4 fruit fly cellular contexts compared by ENCODE assay signal in genomic region chr3L:3863462-3863861, dm6.
A peak's percentile ranks its signal among the peaks of the same experiment; 100 is the strongest.
TF ChIP-seq lines count a peak whose summit lies in the region.

No protein-coding gene starts in this region.

- no peak for TF ChIP-seq CTCF in whole organism, embryonic (GFP tag; optimal IDR thresholded peaks at IDR 0.05; lab: Kevin White, UChicago)

TF ChIP-seq in whole organism, embryonic, 481 proteins besides CTCF, POLR2A, EP300 and RAD21 (continues in another document):
- 0 out of 3 replicates have a peak, but pooled peaks have one; percentile 32 for TF ChIP-seq zfh1 (GFP tag; IDR thresholded peaks at IDR 0.05; lab: Robert Waterston, UW)
- TF ChIP-seq CG11093 (GFP tag; IDR thresholded peaks at IDR 0.05; lab: Robert Waterston, UW): 0 out of 3 replicates have a peak, but pooled peaks have one; percentile 13
- TF ChIP-seq zen2 (GFP tag; IDR thresholded peaks at IDR 0.05; lab: Robert Waterston, UW; ENCODE audit: partially characterized antibody): no peak
- TF ChIP-seq CG31365 (tag; optimal IDR thresholded peaks at IDR 0.05; lab: Kevin White, UChicago): no peak
- no peak for TF ChIP-seq CG18262 (tag; optimal IDR thresholded peaks at IDR 0.05; lab: Kevin White, UChicago)
- TF ChIP-seq HHEX (GFP tag; optimal IDR thresholded peaks at IDR 0.05; lab: Kevin White, UChicago): no peak
- peak; percentile 38 for TF ChIP-seq CG9727 (GFP tag; optimal IDR thresholded peaks at IDR 0.05; lab: Kevin White, UChicago)
- TF ChIP-seq Xbp1 (GFP tag; optimal IDR thresholded peaks at IDR 0.05; lab: Kevin White, UChicago): no peak
- no peak for TF ChIP-seq lbe (GFP tag; optimal IDR thresholded peaks at IDR 0.05; lab: Kevin White, UChicago)
- TF ChIP-seq CG10979 (tag; optimal IDR thresholded peaks at IDR 0.05; lab: Kevin White, UChicago): peak; percentile 26
- TF ChIP-seq ci (GFP tag; IDR thresholded peaks at IDR 0.05; lab: Robert Waterston, UW): 0 out of 3 replicates have a peak, but pooled peaks have one; percentile 11
- TF ChIP-seq CG12104 (GFP tag; optimal IDR thresholded peaks at IDR 0.05; lab: Kevin White, UChicago): no peak
- TF ChIP-seq CG10462 (GFP tag; optimal IDR thresholded peaks at IDR 0.05; lab: Kevin White, UChicago): no peak
- no peak for TF ChIP-seq fd96Cb (tag; optimal IDR thresholded peaks at IDR 0.05; lab: Kevin White, UChicago)
- TF ChIP-seq CG11085 (GFP tag; IDR thresholded peaks at IDR 0.05; lab: Robert Waterston, UW): no peak
- no peak for TF ChIP-seq crol (GFP tag; IDR thresholded peaks at IDR 0.05; lab: Robert Waterston, UW)
- TF ChIP-seq sqz (GFP tag; optimal IDR thresholded peaks at IDR 0.05; lab: Kevin White, UChicago): no peak
- no peak for TF ChIP-seq Gug (GFP tag; IDR thresholded peaks at IDR 0.05; lab: Robert Waterston, UW)
- TF ChIP-seq Meics (GFP tag; optimal IDR thresholded peaks at IDR 0.05; lab: Kevin White, UChicago): no peak
- no peak for TF ChIP-seq CG6683 (GFP tag; optimal IDR thresholded peaks at IDR 0.05; lab: Kevin White, UChicago)
- TF ChIP-seq CG10209 (GFP tag; optimal IDR thresholded peaks at IDR 0.05; lab: Kevin White, UChicago): no peak
- TF ChIP-seq pan (optimal IDR thresholded peaks at IDR 0.05; lab: Kevin White, UChicago): no peak
- TF ChIP-seq pan (GFP tag; optimal IDR thresholded peaks at IDR 0.05 in 1 of 2, IDR thresholded peaks at IDR 0.05 in 1 of 2): no peak

TF ChIP-seq in whole organism, prepupa, 60 proteins besides CTCF, POLR2A, EP300 and RAD21 (continues in another document):
- TF ChIP-seq esn (GFP tag; optimal IDR thresholded peaks at IDR 0.05; lab: Kevin White, UChicago) (peak; percentile 35), fkh (GFP tag; optimal IDR thresholded peaks at IDR 0.05; lab: Kevin White, UChicago) (no peak), CG11294 (GFP tag; IDR thresholded peaks at IDR 0.05; lab: Robert Waterston, UW) (no peak), Sox102F (GFP tag; optimal IDR thresholded peaks at IDR 0.05; lab: Kevin White, UChicago) (peak; percentile 11), Hr39 (GFP tag; optimal IDR thresholded peaks at IDR 0.05; lab: Kevin White, UChicago) (peak; percentile 9), dac (GFP tag; optimal IDR thresholded peaks at IDR 0.05; lab: Kevin White, UChicago) (no peak), lz (GFP tag; optimal IDR thresholded peaks at IDR 0.05; lab: Kevin White, UChicago) (peak; percentile 1), Sox15 (GFP tag; optimal IDR thresholded peaks at IDR 0.05; lab: Kevin White, UChicago) (no peak), Eip75B (GFP tag; optimal IDR thresholded peaks at IDR 0.05; lab: Kevin White, UChicago) (peak; percentile 22), achi (GFP tag; optimal IDR thresholded peaks at IDR 0.05; lab: Kevin White, UChicago) (no peak), acj6 (GFP tag; optimal IDR thresholded peaks at IDR 0.05; lab: Kevin White, UChicago) (peak; percentile 13), Sox14 (GFP tag; optimal IDR thresholded peaks at IDR 0.05; lab: Kevin White, UChicago) (peak; percentile 8), CG32006 (GFP tag; optimal IDR thresholded peaks at IDR 0.05; lab: Kevin White, UChicago) (no peak), fd59A (GFP tag; optimal IDR thresholded peaks at IDR 0.05; lab: Kevin White, UChicago) (no peak), CG34406 (GFP tag; optimal IDR thresholded peaks at IDR 0.05; lab: Kevin White, UChicago) (no peak), Lpt (GFP tag; optimal IDR thresholded peaks at IDR 0.05; lab: Kevin White, UChicago) (no peak), Ets96B (tag; optimal IDR thresholded peaks at IDR 0.05; lab: Kevin White, UChicago) (no peak), svp (GFP tag; lab: Kevin White, UChicago) (peak; percentile 62), CG10631 (GFP tag; optimal IDR thresholded peaks at IDR 0.05; lab: Kevin White, UChicago) (peak; percentile 34), CG9139 (GFP tag; optimal IDR thresholded peaks at IDR 0.05; lab: Kevin White, UChicago) (no peak), Met (GFP tag; optimal IDR thresholded peaks at IDR 0.05; lab: Kevin White, UChicago) (peak; percentile 33), CG8319 (GFP tag; optimal IDR thresholded peaks at IDR 0.05; lab: Kevin White, UChicago) (no peak), Eip78C (GFP tag; lab: Kevin White, UChicago) (peak; percentile 72), eg (GFP tag; IDR thresholded peaks at IDR 0.05; lab: Robert Waterston, UW) (no peak), pdm3 (GFP tag; optimal IDR thresholded peaks at IDR 0.05; lab: Kevin White, UChicago) (peak; percentile 12)

TF ChIP-seq in whole organism, pupa, 21 proteins besides CTCF, POLR2A, EP300 and RAD21:
- TF ChIP-seq Ets98B (GFP tag; IDR thresholded peaks at IDR 0.05; lab: Robert Waterston, UW): no peak
- no peak for TF ChIP-seq CG15710 (tag; optimal IDR thresholded peaks at IDR 0.05; lab: Kevin White, UChicago)
- TF ChIP-seq CG8301 (tag; optimal IDR thresholded peaks at IDR 0.05; lab: Kevin White, UChicago): no peak
- no peak for TF ChIP-seq EcR (GFP tag; optimal IDR thresholded peaks at IDR 0.05; lab: Kevin White, UChicago)
- TF ChIP-seq CG14655 (GFP tag; optimal IDR thresholded peaks at IDR 0.05; lab: Kevin White, UChicago): peak; percentile 23
- TF ChIP-seq CG4496 (GFP tag; IDR thresholded peaks at IDR 0.05; lab: Robert Waterston, UW): no peak
- no peak for TF ChIP-seq CG12605 (GFP tag; IDR thresholded peaks at IDR 0.05; lab: Robert Waterston, UW)
- TF ChIP-seq CG9948 (tag; optimal IDR thresholded peaks at IDR 0.05; lab: Kevin White, UChicago): no peak
- peak; percentile 27 for TF ChIP-seq CG17806 (tag; optimal IDR thresholded peaks at IDR 0.05; lab: Kevin White, UChicago)
- TF ChIP-seq Pif1A (GFP tag; optimal IDR thresholded peaks at IDR 0.05; lab: Kevin White, UChicago): no peak

TF ChIP-seq in whole organism, wandering third instar larva, 38 proteins besides CTCF, POLR2A, EP300 and RAD21:
- TF ChIP-seq psq (GFP tag; optimal IDR thresholded peaks at IDR 0.05; lab: Kevin White, UChicago): no peak
- peak; percentile 26 for TF ChIP-seq h (GFP tag; optimal IDR thresholded peaks at IDR 0.05; lab: Kevin White, UChicago)
- peak; percentile 10 for TF ChIP-seq rgr (GFP tag; optimal IDR thresholded peaks at IDR 0.05; lab: Kevin White, UChicago)
- no peak for TF ChIP-seq brk (GFP tag; optimal IDR thresholded peaks at IDR 0.05; lab: Kevin White, UChicago)
- no peak for TF ChIP-seq sage (GFP tag; optimal IDR thresholded peaks at IDR 0.05; lab: Kevin White, UChicago)
- no peak for TF ChIP-seq Myc (optimal IDR thresholded peaks at IDR 0.05; lab: Kevin White, UChicago)
- peak in 1 of 2 experiments; percentile 3 for TF ChIP-seq foxo (GFP tag; optimal IDR thresholded peaks at IDR 0.05; lab: Kevin White, UChicago)
- no peak for TF ChIP-seq ey (GFP tag; optimal IDR thresholded peaks at IDR 0.05; lab: Kevin White, UChicago)
- peak; percentile 28 for TF ChIP-seq fru (GFP tag; optimal IDR thresholded peaks at IDR 0.05; lab: Kevin White, UChicago)
- no peak for TF ChIP-seq Hr78 (GFP tag; optimal IDR thresholded peaks at IDR 0.05; lab: Kevin White, UChicago)
- TF ChIP-seq OdsH (GFP tag; optimal IDR thresholded peaks at IDR 0.05; lab: Kevin White, UChicago): no peak
- no peak for TF ChIP-seq woc (GFP tag; optimal IDR thresholded peaks at IDR 0.05; lab: Kevin White, UChicago)

Comparison
In these comparisons a context has a peak if more than half of its experiments do, and no peak if none do; other contexts are left out.
1. Of the 7 proteins assayed by ChIP-seq in both whole organism, embryonic and whole organism, prepupa: peak only in whole organism, embryonic: Blimp-1; only in whole organism, prepupa: Hr39 and Sox102F; in both: none; in neither: 4.